Fruit fly (Drosophila melanogaster): Measurements from ENCODE around the gene RnpS1.
A peak's percentile ranks its signal among the peaks of the same experiment; 100 is the strongest.

Gene RnpS1

dm6 chr3R:9503329-9504088 lies 48.3 kb upstream of the RnpS1 start (continued):
- TF ChIP-seq HLH54F (GFP tag; optimal IDR thresholded peaks at IDR 0.05) (no peak), vfl (GFP tag; optimal IDR thresholded peaks at IDR 0.05) (no peak), wek (GFP tag; optimal IDR thresholded peaks at IDR 0.05) (peak; percentile 15), z (GFP tag; IDR thresholded peaks at IDR 0.05) (0 out of 3 replicates have a peak, but pooled peaks have one; percentile 20), CG6791 (GFP tag; IDR thresholded peaks at IDR 0.05; ENCODE audit: partially characterized antibody) (no peak), Ets97D (GFP tag; optimal IDR thresholded peaks at IDR 0.05) (peak; percentile 35), nom (GFP tag; optimal IDR thresholded peaks at IDR 0.05) (peak; percentile 16), bowl (GFP tag; IDR thresholded peaks at IDR 0.05) (no peak), HHEX (GFP tag; optimal IDR thresholded peaks at IDR 0.05) (peak; percentile 3), CG9876 (GFP tag; optimal IDR thresholded peaks at IDR 0.05) (no peak), Drgx (GFP tag; IDR thresholded peaks at IDR 0.05) (no peak), HmgD (GFP tag; optimal IDR thresholded peaks at IDR 0.05) (no peak), ci (GFP tag; IDR thresholded peaks at IDR 0.05) (peak; percentile 36; the same call in 1 of the 3 replicates), Sox100B (GFP tag; optimal IDR thresholded peaks at IDR 0.05) (no peak), nmo (GFP tag; optimal IDR thresholded peaks at IDR 0.05) (no peak), en (GFP tag; optimal IDR thresholded peaks at IDR 0.05) (no peak), Bdp1 (GFP tag; optimal IDR thresholded peaks at IDR 0.05) (no peak), CG12104 (GFP tag; optimal IDR thresholded peaks at IDR 0.05) (no peak), insv (GFP tag; optimal IDR thresholded peaks at IDR 0.05) (peak in 1 of 2 experiments; percentile 37), dmrt99B (tag; optimal IDR thresholded peaks at IDR 0.05) (no peak), Mad (GFP tag; optimal IDR thresholded peaks at IDR 0.05) (no peak)

dm6 chr3R:9504355-9504754 lies 47.5 kb upstream of the RnpS1 start, which contains the start of gene CG8149:
Gene CG8149 (plus strand): TSS chr3R:9504656.
- TF ChIP-seq B-H1 (GFP tag; IDR thresholded peaks at IDR 0.05) (no peak), prd (optimal IDR thresholded peaks at IDR 0.05) (no peak), prd (GFP tag; IDR thresholded peaks at IDR 0.05) (no peak), CG32772 (GFP tag; IDR thresholded peaks at IDR 0.05) (no peak), Ssrp (tag; optimal IDR thresholded peaks at IDR 0.05) (peak; percentile 15), CG12236 (GFP tag; optimal IDR thresholded peaks at IDR 0.05) (no peak), pum (GFP tag; optimal IDR thresholded peaks at IDR 0.05) (no peak), CG16813 (GFP tag; IDR thresholded peaks at IDR 0.05; ENCODE audit: partially characterized antibody) (peak; percentile 80), mam (GFP tag; optimal IDR thresholded peaks at IDR 0.05) (peak; percentile 37), lov (optimal IDR thresholded peaks at IDR 0.05) (no peak), lov (GFP tag; IDR thresholded peaks at IDR 0.05) (no peak), CG1603 (tag; optimal IDR thresholded peaks at IDR 0.05) (peak; percentile 35), CG14860 (GFP tag; IDR thresholded peaks at IDR 0.05; ENCODE audit: partially characterized antibody) (peak; percentile 80), CG12659 (GFP tag; optimal IDR thresholded peaks at IDR 0.05) (peak; percentile 78), p53 (GFP tag; optimal IDR thresholded peaks at IDR 0.05) (no peak), Atf3 (GFP tag; optimal IDR thresholded peaks at IDR 0.05) (no peak), CG12769 (tag; optimal IDR thresholded peaks at IDR 0.05) (no peak), CG1529 (GFP tag; optimal IDR thresholded peaks at IDR 0.05) (no peak), HHEX (GFP tag; optimal IDR thresholded peaks at IDR 0.05) (no peak), Fer3 (tag; optimal IDR thresholded peaks at IDR 0.05) (no peak), CG10366 (GFP tag; IDR thresholded peaks at IDR 0.05) (no peak), Camta (GFP tag; optimal IDR thresholded peaks at IDR 0.05) (no peak), Hr3 (GFP tag; optimal IDR thresholded peaks at IDR 0.05) (no peak), Dip3 (GFP tag; optimal IDR thresholded peaks at IDR 0.05) (no peak), Dll (GFP tag; IDR thresholded peaks at IDR 0.05; ENCODE audit: partially characterized antibody) (peak; percentile 97), CG42726 (GFP tag; IDR thresholded peaks at IDR 0.05; ENCODE audit: partially characterized antibody) (peak; percentile 81; the same call in 1 of the 2 replicates), tll (GFP tag; optimal IDR thresholded peaks at IDR 0.05) (no peak), CG10147 (GFP tag; optimal IDR thresholded peaks at IDR 0.05) (peak; percentile 33), CG31365 (tag; optimal IDR thresholded peaks at IDR 0.05) (no peak), CG34224 (GFP tag; IDR thresholded peaks at IDR 0.05; ENCODE audit: partially characterized antibody) (peak; percentile 88)
